Worm (Caenorhabditis elegans): ENCODE results near the gene F02E11.4.
A peak's percentile ranks its signal among the peaks of the same experiment; 100 is the strongest.

Gene F02E11.4

DNA sequence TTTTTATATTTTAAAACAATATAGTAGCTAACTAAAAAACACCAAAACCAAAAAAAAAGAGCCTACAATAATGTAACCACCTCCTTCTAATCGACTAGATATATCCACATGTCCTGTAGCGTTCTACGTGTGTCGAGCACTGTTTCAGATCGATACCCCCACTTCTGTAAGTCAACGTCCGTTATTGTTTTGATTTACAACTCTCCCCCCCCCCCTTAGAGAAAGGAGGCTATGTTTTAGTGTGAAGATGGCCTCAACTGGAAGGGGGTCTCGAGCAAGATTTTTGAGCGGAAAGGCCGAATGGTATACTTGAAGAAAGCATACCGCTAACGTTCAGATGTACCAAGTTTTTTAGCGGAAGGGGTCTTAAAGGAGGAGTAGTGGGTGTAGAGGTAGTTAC lies at the start of gene F02E11.4:
Gene F02E11.4 (minus strand): TSS at position 101 of the 400 bp plus-strand sequence.
- TF ChIP-seq dmd-4 (tag; optimal IDR thresholded peaks at IDR 0.05) (no peak), nhr-237 (tag; optimal IDR thresholded peaks at IDR 0.05) (no peak), nhr-23 (tag; optimal IDR thresholded peaks at IDR 0.05) (no peak), nhr-6 (tag; optimal IDR thresholded peaks at IDR 0.05) (no peak), snpc-4 (tag; optimal IDR thresholded peaks at IDR 0.05) (no peak), blmp-1 (tag; optimal IDR thresholded peaks at IDR 0.05; ENCODE audit: insufficient read depth) (no peak), sma-3 (GFP tag; optimal IDR thresholded peaks at IDR 0.05) (no peak), fos-1 (tag; optimal IDR thresholded peaks at IDR 0.05) (no peak), lin-13 (GFP tag; optimal IDR thresholded peaks at IDR 0.05) (no peak), zag-1 (tag; optimal IDR thresholded peaks at IDR 0.05) (no peak), mbf-1 (tag; optimal IDR thresholded peaks at IDR 0.05) (no peak), aly-2 (tag; optimal IDR thresholded peaks at IDR 0.05) (no peak), ceh-82 (tag; optimal IDR thresholded peaks at IDR 0.05) (no peak), unc-62 (GFP tag; optimal IDR thresholded peaks at IDR 0.05) (no peak), elt-3 (tag; optimal IDR thresholded peaks at IDR 0.05) (no peak), unc-55 (GFP tag; optimal IDR thresholded peaks at IDR 0.05) (no peak), nhr-11 (tag; optimal IDR thresholded peaks at IDR 0.05) (no peak), lin-11 (tag; optimal IDR thresholded peaks at IDR 0.05) (no peak)

DNA sequence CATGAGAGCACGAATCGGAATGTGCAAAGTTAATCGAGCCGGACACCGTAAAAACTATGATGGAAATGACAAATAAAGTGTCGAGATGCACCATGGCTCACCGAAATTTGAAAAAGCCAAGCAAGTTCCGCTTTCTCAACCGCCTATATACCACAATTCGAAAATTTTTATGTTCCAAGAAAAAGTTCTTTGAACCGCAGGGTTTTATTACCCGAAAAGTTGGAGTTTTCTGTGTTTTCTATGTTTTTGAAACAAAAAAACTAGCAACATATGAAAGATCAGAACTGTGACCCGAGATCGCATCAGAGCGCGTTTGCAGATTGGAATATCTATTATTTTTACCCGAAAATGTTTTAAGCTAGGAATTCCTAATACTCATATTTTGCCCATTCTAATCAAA lies 49.5 kb upstream of the F02E11.4 start, which contains the start of gene Y46D2A.3:
Gene Y46D2A.3 (minus strand): TSS at position 101 of the 400 bp plus-strand sequence.
- TF ChIP-seq sma-9 (GFP tag; optimal IDR thresholded peaks at IDR 0.05) (no peak), sma-9 (tag; optimal IDR thresholded peaks at IDR 0.05) (no peak), nhr-21 (tag; optimal IDR thresholded peaks at IDR 0.05) (no peak)

DNA sequence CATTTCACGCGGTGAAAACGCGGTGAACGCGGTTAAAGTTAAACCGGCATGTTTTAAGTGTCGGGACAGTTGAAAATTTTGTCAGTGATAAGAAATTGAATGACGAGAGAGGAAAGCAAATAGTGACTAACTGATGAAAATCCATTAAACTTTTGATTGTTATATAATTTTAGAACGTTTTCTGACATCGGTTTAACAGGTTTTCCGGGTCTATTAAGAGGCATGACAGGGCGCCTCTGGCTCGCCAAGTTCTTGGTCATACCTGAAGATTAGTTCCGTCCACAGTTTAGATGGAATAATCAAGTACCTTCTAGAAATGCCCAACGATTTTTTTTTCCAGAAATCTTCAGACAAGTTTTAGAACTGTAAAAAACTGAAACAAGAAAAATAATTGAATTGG lies 45.6 kb upstream of the F02E11.4 start, which contains the start of gene Y46D2A.2:
Gene Y46D2A.2 (minus strand): TSS at position 101 of the 400 bp plus-strand sequence.
- no peak for TF ChIP-seq mdl-1 (tag; optimal IDR thresholded peaks at IDR 0.05)
- TF ChIP-seq fos-1 (tag; optimal IDR thresholded peaks at IDR 0.05), result no peak
- no peak for TF ChIP-seq nhr-10 (tag; optimal IDR thresholded peaks at IDR 0.05)
- no peak for TF ChIP-seq skn-1 (tag; optimal IDR thresholded peaks at IDR 0.05)
- TF ChIP-seq elt-3 (tag; optimal IDR thresholded peaks at IDR 0.05), result no peak
- TF ChIP-seq nhr-12 (tag; optimal IDR thresholded peaks at IDR 0.05), result no peak
- no peak for TF ChIP-seq ztf-1 (GFP tag; conservative IDR thresholded peaks at IDR 0.05)
- no peak for TF ChIP-seq nhr-77 (tag; optimal IDR thresholded peaks at IDR 0.05)
- no peak for TF ChIP-seq nhr-23 (tag; optimal IDR thresholded peaks at IDR 0.05)
- TF ChIP-seq R02D3.7 (tag; optimal IDR thresholded peaks at IDR 0.05), result no peak

DNA sequence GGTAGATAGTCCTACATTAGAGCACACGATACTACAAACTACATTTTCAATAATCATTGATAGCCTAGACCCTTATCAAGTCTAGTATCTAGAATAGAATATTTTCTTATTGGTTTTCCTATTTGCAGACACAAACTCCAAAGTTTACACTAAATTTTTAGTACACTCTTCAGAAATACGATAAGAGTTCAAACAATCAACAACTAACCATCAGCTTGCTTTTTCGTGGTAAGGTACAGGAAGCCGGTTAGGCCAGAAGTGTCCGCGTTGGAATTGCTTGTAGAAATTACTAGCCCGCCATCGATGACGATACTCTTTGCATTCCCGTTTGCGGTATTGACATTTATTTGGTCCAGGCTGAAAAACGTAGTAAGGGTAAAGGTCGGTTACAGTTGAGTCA lies 44.7 kb upstream of the F02E11.4 start, which contains the start of gene Y46D2A.1:
Gene Y46D2A.1 (plus strand): TSS at position 301 of the 400 bp plus-strand sequence.
- TF ChIP-seq gmeb-1 (tag; optimal IDR thresholded peaks at IDR 0.05) (no peak), ama-1 (optimal IDR thresholded peaks at IDR 0.05) (no peak), lin-11 (tag; optimal IDR thresholded peaks at IDR 0.05) (no peak), sem-4 (tag; optimal IDR thresholded peaks at IDR 0.05) (no peak), mab-5 (tag; optimal IDR thresholded peaks at IDR 0.05) (no peak), ceh-16 (tag; optimal IDR thresholded peaks at IDR 0.05) (no peak), mdl-1 (tag; optimal IDR thresholded peaks at IDR 0.05) (no peak), elt-3 (tag; optimal IDR thresholded peaks at IDR 0.05) (no peak), nhr-21 (tag; optimal IDR thresholded peaks at IDR 0.05) (no peak), elt-1 (tag; optimal IDR thresholded peaks at IDR 0.05) (no peak), ztf-11 (tag; optimal IDR thresholded peaks at IDR 0.05) (no peak), nhr-237 (tag; optimal IDR thresholded peaks at IDR 0.05) (no peak), unc-62 (GFP tag; optimal IDR thresholded peaks at IDR 0.05) (no peak), alr-1 (tag; optimal IDR thresholded peaks at IDR 0.05) (no peak), zag-1 (tag; optimal IDR thresholded peaks at IDR 0.05) (no peak), snpc-4 (tag; optimal IDR thresholded peaks at IDR 0.05) (no peak), nhr-6 (tag; optimal IDR thresholded peaks at IDR 0.05) (no peak), nhr-10 (tag; optimal IDR thresholded peaks at IDR 0.05) (no peak)

DNA sequence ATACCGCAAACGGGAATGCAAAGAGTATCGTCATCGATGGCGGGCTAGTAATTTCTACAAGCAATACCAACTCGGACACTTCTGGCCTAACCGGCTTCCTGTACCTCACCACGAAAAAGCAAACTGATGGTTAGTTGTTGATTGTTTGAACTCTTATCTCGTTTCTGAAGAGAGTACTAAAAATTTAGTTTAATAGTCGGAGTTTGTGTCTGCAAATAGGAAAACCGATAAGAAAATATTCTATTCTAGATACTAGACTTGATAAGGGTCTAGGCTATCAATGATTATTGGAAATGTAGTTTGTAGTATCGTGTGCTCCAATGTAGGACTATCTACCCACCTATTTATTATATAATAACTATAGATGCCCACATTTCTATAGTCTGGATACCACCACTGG lies 41.3 kb upstream of the F02E11.4 start:
- no peak for TF ChIP-seq unc-62 (GFP tag; optimal IDR thresholded peaks at IDR 0.05)
- peak; percentile 0 for TF ChIP-seq sma-9 (GFP tag; optimal IDR thresholded peaks at IDR 0.05)
- TF ChIP-seq sma-9 (tag; optimal IDR thresholded peaks at IDR 0.05), result no peak
